Fruit fly (Drosophila melanogaster) whole organism, adult: ENCODE results near the gene sphe.

ENCODE experiments used
- kay ChIP-seq: fragments of 200-800 bp; sonication (Bioruptor generic); peaks from one replicate; lab custom pipeline; 2016; ENCODE audit warnings: missing biosample characterization, missing genetic modification characterization, borderline replicate concordance
- tj ChIP-seq: fragments of 200-800 bp; sonication (Bioruptor generic); optimal IDR thresholded peaks from 3 replicates; lab custom pipeline; 2017; ENCODE audit warnings: missing biosample characterization, mild to moderate bottlenecking, missing genetic modification characterization, moderate library complexity

DNA sequence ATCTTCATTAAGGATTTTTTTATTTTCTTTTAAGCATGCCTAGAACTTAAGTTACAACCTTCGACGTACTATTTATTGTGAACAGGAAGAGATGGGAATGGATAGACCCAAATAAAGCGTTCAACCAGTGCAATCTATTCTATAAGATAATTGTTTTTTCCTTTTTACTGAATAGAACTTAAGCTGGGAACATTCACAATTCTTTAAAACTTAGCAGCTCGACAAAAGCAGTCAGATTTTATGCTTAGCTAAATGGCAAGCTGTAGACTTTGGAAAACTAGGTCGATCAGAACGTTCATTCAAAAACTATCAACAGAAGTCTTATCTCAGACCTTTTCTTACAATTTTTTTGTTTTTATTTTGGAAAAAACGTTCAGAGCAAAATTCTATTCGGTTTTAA is 9.2 kb upstream of the sphe start, which contains the start of gene CG13008:
- TF ChIP-seq tj (GFP tag; lab: Kevin White, UChicago), result no peak
- no peak for TF ChIP-seq kay (GFP tag; lab: Kevin White, UChicago)
